Worm (Caenorhabditis elegans) whole organism, early embryonic: ENCODE results near the gene H04D03.7.

Source experiments
- aly-1 ChIP-seq: sonication (generic microtip); optimal IDR thresholded peaks from 2 replicates; lab custom pipeline; 2016; ENCODE audit warnings: missing genetic modification characterization, missing compliant biosample characterization
- ama-1 ChIP-seq: fragments of 150-350 bp; optimal IDR thresholded peaks from 2 replicates; lab custom pipeline; 2014
- flt-1 ChIP-seq: fragments of 200-800 bp; sonication (Bioruptor generic); IDR thresholded peaks from 2 replicates; pipeline ENCODE4 v1.3.6; 2022; ENCODE audit warnings: missing genetic modification characterization, missing compliant biosample characterization
- hmg-4 ChIP-seq: fragments of 200-800 bp; sonication (Bioruptor generic); optimal IDR thresholded peaks from 2 replicates; lab custom pipeline; 2018; ENCODE audit warnings: mild to moderate bottlenecking, missing genetic modification characterization, missing compliant biosample characterization
- pes-1 ChIP-seq: fragments of 200-800 bp; sonication (Bioruptor generic); IDR thresholded peaks from 2 replicates; pipeline ENCODE4 v1.3.6; 2022; ENCODE audit warnings: missing genetic modification reagents, missing genetic modification characterization, missing compliant biosample characterization
- scrt-1 ChIP-seq: fragments of 200-800 bp; sonication (Bioruptor generic); IDR thresholded peaks from 2 replicates; pipeline ENCODE4 v1.3.6; 2022; ENCODE audit warnings: missing genetic modification characterization, missing compliant biosample characterization
- sea-1 ChIP-seq: fragments of 200-800 bp; sonication (Bioruptor generic); conservative IDR thresholded peaks from 2 replicates; pipeline ENCODE4 v1.3.6; 2022; ENCODE audit warnings: missing genetic modification characterization, missing compliant biosample characterization
- tbx-11 ChIP-seq: fragments of 200-800 bp; sonication (Bioruptor generic); IDR thresholded peaks from 2 replicates; pipeline ENCODE4 v1.3.6; 2022; ENCODE audit warnings: missing genetic modification characterization, missing compliant biosample characterization
- tbx-37 ChIP-seq: fragments of 200-800 bp; sonication (Bioruptor generic); conservative IDR thresholded peaks from 2 replicates; pipeline ENCODE4 v1.3.6; 2022; ENCODE audit warnings: missing genetic modification reagents, missing genetic modification characterization, missing compliant biosample characterization

- TF ChIP-seq tbx-37 (no peak), aly-1 (tag; lab: Kevin White, UChicago) (no peak), pes-1 (GFP tag; lab: Robert Waterston, UW) (no peak), tbx-11 (GFP tag; lab: Robert Waterston, UW) (no peak), ama-1 (no peak), sea-1 (GFP tag; lab: Robert Waterston, UW) (no peak), flt-1 (no peak), scrt-1 (no peak), hmg-4 (GFP tag; lab: Kevin White, UChicago) (no peak)
Measured at ce11 chrIII:10446730-10447129, at the start of gene H04D03.7.
